Worm (Caenorhabditis elegans) whole organism, late embryonic: ENCODE data around the gene din-1.

Source experiments
- F13H6.1 ChIP-seq: sonication (generic microtip); optimal IDR thresholded peaks from 2 replicates; lab custom pipeline; 2016; ENCODE audit warnings: missing genetic modification characterization, missing compliant biosample characterization
- ahr-1 ChIP-seq: sonication (generic microtip); optimal IDR thresholded peaks from 2 replicates; lab custom pipeline; 2016; ENCODE audit warnings: missing genetic modification characterization, missing compliant biosample characterization
- ceh-14 ChIP-seq: sonication (generic microtip); optimal IDR thresholded peaks from 2 replicates; lab custom pipeline; 2016; ENCODE audit warnings: missing genotype, missing genetic modification characterization, missing compliant biosample characterization
- dve-1 ChIP-seq: sonication (generic microtip); optimal IDR thresholded peaks from 2 replicates; lab custom pipeline; 2017; ENCODE audit warnings: antibody characterized with exemption, mild to moderate bottlenecking, missing genetic modification characterization, missing compliant biosample characterization
- fkh-10 ChIP-seq: fragments of 150-350 bp; optimal IDR thresholded peaks from 2 replicates; lab custom pipeline; 2014; ENCODE audit warnings: missing biosample characterization, missing genetic modification reagents, missing genetic modification characterization
- pqm-1 ChIP-seq: sonication (generic microtip); optimal IDR thresholded peaks from 2 replicates; lab custom pipeline; 2016; ENCODE audit warnings: missing genetic modification characterization, missing compliant biosample characterization
- tbx-2 ChIP-seq: sonication (generic microtip); optimal IDR thresholded peaks from 2 replicates; lab custom pipeline; 2016; ENCODE audit warnings: missing genetic modification characterization, missing compliant biosample characterization

- TF ChIP-seq F13H6.1 = no peak
- no peak for TF ChIP-seq ceh-14
- TF ChIP-seq dve-1 (tag; lab: Kevin White, UChicago) = no peak
- TF ChIP-seq tbx-2 (tag; lab: Kevin White, UChicago) = no peak
- no peak for TF ChIP-seq fkh-10 (GFP tag; lab: Kevin White, UChicago)
- TF ChIP-seq ahr-1 (tag; lab: Kevin White, UChicago) = no peak
- no peak for TF ChIP-seq pqm-1
Measured at ce11 chrII:11602387-11602960, 30.9 kb downstream of the din-1 start.
